Worm (Caenorhabditis elegans) whole organism, late embryonic: Measurements from ENCODE around the gene F40G12.2.

Experiments
- T23F11.4 ChIP-seq: fragments of 200-800 bp; sonication (Bioruptor generic); optimal IDR thresholded peaks from 2 replicates; lab custom pipeline; 2018; ENCODE audit warnings: mild to moderate bottlenecking, missing genetic modification characterization, missing compliant biosample characterization
- ceh-31 ChIP-seq: sonication (generic microtip); optimal IDR thresholded peaks from 2 replicates; lab custom pipeline; 2016; ENCODE audit warnings: missing genetic modification characterization, missing compliant biosample characterization
- ceh-6 ChIP-seq: fragments of 200-800 bp; sonication (Bioruptor generic); optimal IDR thresholded peaks from 2 replicates; lab custom pipeline; 2018; ENCODE audit warnings: mild to moderate bottlenecking, missing genetic modification characterization, missing compliant biosample characterization
- dve-1 ChIP-seq: sonication (generic microtip); optimal IDR thresholded peaks from 2 replicates; lab custom pipeline; 2017; ENCODE audit warnings: antibody characterized with exemption, mild to moderate bottlenecking, missing genetic modification characterization, missing compliant biosample characterization
- hlh-6 ChIP-seq: sonication (generic microtip); optimal IDR thresholded peaks from 2 replicates; lab custom pipeline; 2016; ENCODE audit warnings: missing genotype, missing genetic modification characterization, missing compliant biosample characterization
- madf-2 ChIP-seq: sonication (generic microtip); optimal IDR thresholded peaks from 2 replicates; lab custom pipeline; 2017; ENCODE audit warnings: missing genetic modification characterization, missing compliant biosample characterization
- mec-3 ChIP-seq: sonication (generic microtip); optimal IDR thresholded peaks from 2 replicates; lab custom pipeline; 2016; ENCODE audit warnings: borderline replicate concordance, missing genetic modification characterization, missing compliant biosample characterization
- pat-9 ChIP-seq: fragments of 200-800 bp; sonication (Bioruptor generic); optimal IDR thresholded peaks from 2 replicates; lab custom pipeline; 2018; ENCODE audit warnings: mild to moderate bottlenecking, missing genetic modification characterization, moderate library complexity, missing compliant biosample characterization
- unc-55 ChIP-seq: sonication (generic microtip); optimal IDR thresholded peaks from 2 replicates; lab custom pipeline; 2017; ENCODE audit warnings: missing biosample characterization, missing genetic modification reagents, missing genetic modification characterization

DNA sequence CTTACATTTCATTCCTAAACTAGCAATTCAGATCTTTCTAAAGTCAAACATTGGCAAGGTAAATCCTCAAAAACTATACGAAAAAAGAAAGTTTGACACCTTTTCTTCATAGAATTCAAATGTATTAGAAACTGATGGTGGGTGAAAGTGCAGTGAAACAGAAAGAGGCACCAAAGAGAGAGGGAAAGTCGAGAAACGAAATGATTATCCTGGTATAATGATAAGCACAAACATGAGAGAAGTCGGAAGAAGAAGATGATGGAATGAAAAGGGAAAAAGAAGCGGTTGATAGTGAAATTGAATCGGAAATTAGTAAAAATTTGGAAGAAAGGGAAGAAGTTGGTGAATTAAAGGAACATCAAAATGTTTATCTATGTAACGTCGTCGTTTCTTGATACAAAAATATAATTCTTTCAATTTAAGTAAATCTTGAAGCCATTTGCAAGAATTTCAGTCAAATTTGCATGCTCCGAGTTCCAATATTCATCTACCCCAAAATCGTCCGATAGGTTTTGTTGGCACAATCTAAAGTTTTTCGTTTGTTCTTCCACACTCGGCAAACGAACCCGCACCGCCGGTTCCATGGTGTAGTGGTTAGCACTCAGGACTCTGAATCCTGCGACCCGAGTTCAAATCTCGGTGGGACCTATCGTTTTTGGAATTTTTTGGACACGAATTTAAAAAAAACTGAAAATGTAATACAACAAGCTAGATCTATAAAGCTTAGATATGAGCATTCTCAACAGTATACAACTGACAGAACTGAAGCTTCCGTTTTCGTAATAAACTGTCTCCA is 29.7 kb downstream of the F40G12.2 start:
- TF ChIP-seq madf-2 (tag; lab: Kevin White, UChicago) (no peak), hlh-6 (no peak), ceh-6 (GFP tag; lab: Kevin White, UChicago) (no peak), mec-3 (no peak), pat-9 (tag; lab: Kevin White, UChicago) (no peak), unc-55 (GFP tag; lab: Kevin White, UChicago) (no peak), ceh-31 (tag; lab: Kevin White, UChicago) (no peak), T23F11.4 (no peak), dve-1 (no peak)
